Fruit fly (Drosophila melanogaster): Measurements from ENCODE around the gene Pp1-87B.
A peak's percentile ranks its signal among the peaks of the same experiment; 100 is the strongest.

The Pp1-87B gene

dm6 chr3R:12398620-12399247 is 27.0 kb downstream of the Pp1-87B start, which contains the start of gene Cyp9f3:
Gene Cyp9f3, minus strand, starts transcription at chr3R:12398929.
- no peak for TF ChIP-seq HLH106 (tag; optimal IDR thresholded peaks at IDR 0.05)
- no peak for TF ChIP-seq CG9705 (GFP tag; optimal IDR thresholded peaks at IDR 0.05)
- TF ChIP-seq foxo (GFP tag; optimal IDR thresholded peaks at IDR 0.05): no peak
- TF ChIP-seq CrebA (GFP tag; optimal IDR thresholded peaks at IDR 0.05; ENCODE audit: borderline replicate concordance): peak; percentile 32
- TF ChIP-seq Vsx2 (GFP tag; optimal IDR thresholded peaks at IDR 0.05; ENCODE audit: partially characterized antibody): peak; percentile 20
- TF ChIP-seq N (GFP tag; optimal IDR thresholded peaks at IDR 0.05): no peak
- no peak for TF ChIP-seq Rel (GFP tag; optimal IDR thresholded peaks at IDR 0.05)
- no peak for TF ChIP-seq Rel (tag; optimal IDR thresholded peaks at IDR 0.05)
- no peak for TF ChIP-seq lola (GFP tag; optimal IDR thresholded peaks at IDR 0.05)
- no peak for TF ChIP-seq jim (GFP tag; optimal IDR thresholded peaks at IDR 0.05)
- no peak for TF ChIP-seq sage (GFP tag; optimal IDR thresholded peaks at IDR 0.05)
- no peak for TF ChIP-seq pan (optimal IDR thresholded peaks at IDR 0.05)
- TF ChIP-seq rgr (GFP tag; optimal IDR thresholded peaks at IDR 0.05): peak; percentile 9
- TF ChIP-seq Dfd (GFP tag; optimal IDR thresholded peaks at IDR 0.05): no peak
- TF ChIP-seq brk (GFP tag; optimal IDR thresholded peaks at IDR 0.05): no peak

- no peak for TF ChIP-seq brk (GFP tag; optimal IDR thresholded peaks at IDR 0.05)
- TF ChIP-seq sage (GFP tag; optimal IDR thresholded peaks at IDR 0.05): peak; percentile 38
- TF ChIP-seq CrebA (GFP tag; optimal IDR thresholded peaks at IDR 0.05; ENCODE audit: borderline replicate concordance): peak; percentile 28
- TF ChIP-seq h (GFP tag; optimal IDR thresholded peaks at IDR 0.05): peak; percentile 24
These were observed 27.7 kb downstream of the Pp1-87B start for dm6 chr3R:12398054-12398453.

- TF ChIP-seq h (GFP tag; optimal IDR thresholded peaks at IDR 0.05): no peak
- TF ChIP-seq Rel (GFP tag; optimal IDR thresholded peaks at IDR 0.05): no peak
- TF ChIP-seq Rel (tag; optimal IDR thresholded peaks at IDR 0.05): no peak
- TF ChIP-seq foxo (GFP tag; optimal IDR thresholded peaks at IDR 0.05): no peak
- TF ChIP-seq GATAd (GFP tag; optimal IDR thresholded peaks at IDR 0.05): no peak
- TF ChIP-seq dsf (GFP tag; optimal IDR thresholded peaks at IDR 0.05; ENCODE audit: borderline replicate concordance): no peak
- no peak for TF ChIP-seq Hnf4 (GFP tag; optimal IDR thresholded peaks at IDR 0.05)
- TF ChIP-seq Mio (GFP tag; optimal IDR thresholded peaks at IDR 0.05): no peak
- TF ChIP-seq Hr78 (GFP tag; optimal IDR thresholded peaks at IDR 0.05): no peak
- TF ChIP-seq ey (GFP tag; optimal IDR thresholded peaks at IDR 0.05): no peak
These were observed 29.8 kb downstream of the Pp1-87B start, which contains the start of the genes CG10096 and CG10097 for dm6 chr3R:12395880-12396279. Gene CG10096, minus strand, starts transcription at chr3R:12395980. Gene CG10097, minus strand, starts transcription at chr3R:12395980.

- TF ChIP-seq Rel (GFP tag; optimal IDR thresholded peaks at IDR 0.05): no peak
- no peak for TF ChIP-seq Rel (tag; optimal IDR thresholded peaks at IDR 0.05)
- TF ChIP-seq pan (optimal IDR thresholded peaks at IDR 0.05): no peak
- no peak for TF ChIP-seq GATAd (GFP tag; optimal IDR thresholded peaks at IDR 0.05)
- no peak for TF ChIP-seq OdsH (GFP tag; optimal IDR thresholded peaks at IDR 0.05)
- TF ChIP-seq dmrt93B (GFP tag; optimal IDR thresholded peaks at IDR 0.05): no peak
- TF ChIP-seq dl (GFP tag; optimal IDR thresholded peaks at IDR 0.05; ENCODE audit: insufficient read depth in 1 of 2, partially characterized antibody in 2 of 2): no peak
- no peak for TF ChIP-seq Jra (GFP tag; optimal IDR thresholded peaks at IDR 0.05)
- TF ChIP-seq HLH106 (tag; optimal IDR thresholded peaks at IDR 0.05): no peak
- no peak for TF ChIP-seq psq (GFP tag; optimal IDR thresholded peaks at IDR 0.05)
- TF ChIP-seq CG9705 (GFP tag; optimal IDR thresholded peaks at IDR 0.05): no peak
- no peak for TF ChIP-seq Myc (optimal IDR thresholded peaks at IDR 0.05)
- TF ChIP-seq woc (GFP tag; optimal IDR thresholded peaks at IDR 0.05): no peak
- TF ChIP-seq h (GFP tag; optimal IDR thresholded peaks at IDR 0.05): no peak
- no peak for TF ChIP-seq fru (GFP tag; optimal IDR thresholded peaks at IDR 0.05)
These were observed 38.8 kb downstream of the Pp1-87B start, which contains the start of gene CG33098 for dm6 chr3R:12386965-12387364. Gene CG33098, plus strand, starts transcription at chr3R:12387188.

dm6 chr3R:12385949-12386348 is 39.8 kb downstream of the Pp1-87B start, which contains the start of gene Sol1:
Gene Sol1, plus strand, starts transcription at chr3R:12386249.
- TF ChIP-seq lola (GFP tag; optimal IDR thresholded peaks at IDR 0.05) (no peak), ey (GFP tag; optimal IDR thresholded peaks at IDR 0.05) (no peak), fru (GFP tag; optimal IDR thresholded peaks at IDR 0.05) (no peak), br (GFP tag; optimal IDR thresholded peaks at IDR 0.05) (no peak), Vsx2 (GFP tag; optimal IDR thresholded peaks at IDR 0.05; ENCODE audit: partially characterized antibody) (no peak)
